Worm (Caenorhabditis elegans) whole organism, mixed stage, embryonic: ENCODE data around the gene srw-59.

ENCODE experiments used
- ces-1 ChIP-seq: fragments of 150-350 bp; optimal IDR thresholded peaks from 2 replicates; lab custom pipeline; 2014; ENCODE audit warnings: missing biosample characterization, missing genetic modification reagents, missing genetic modification characterization
- elt-3 ChIP-seq: fragments of 150-350 bp; optimal IDR thresholded peaks from 2 replicates; lab custom pipeline; 2014; ENCODE audit warnings: missing biosample characterization, missing genetic modification characterization
- snpc-4 ChIP-seq: fragments of 150-350 bp; optimal IDR thresholded peaks from 2 replicates; lab custom pipeline; 2014; ENCODE audit warnings: missing biosample characterization, missing genetic modification characterization
- unc-39 ChIP-seq: fragments of 150-350 bp; optimal IDR thresholded peaks from 2 replicates; lab custom pipeline; 2014; ENCODE audit warnings: missing biosample characterization, missing genetic modification characterization

- no peak for TF ChIP-seq unc-39 (tag; lab: Kevin White, UChicago)
- TF ChIP-seq snpc-4 (tag; lab: Kevin White, UChicago) = no peak
- TF ChIP-seq elt-3 (tag; lab: Kevin White, UChicago) = no peak
- no peak for TF ChIP-seq ces-1
These were observed 14.3 kb upstream of the srw-59 start, which contains the start of gene sri-2 for ce11 chrV:15965114-15965513.
